Worm (Caenorhabditis elegans) whole organism, mixed stage, embryonic: ENCODE measurements around the gene F15H10.9.

ENCODE experiments used
- elt-1 ChIP-seq: sonication (generic microtip); optimal IDR thresholded peaks from 2 replicates; lab custom pipeline; 2017; ENCODE audit warnings: missing genetic modification characterization, mild to moderate bottlenecking, missing compliant biosample characterization, antibody characterized with exemption, moderate library complexity, borderline replicate concordance; ENCODE audit not compliant: insufficient read depth
- lin-13 ChIP-seq: fragments of 150-350 bp; optimal IDR thresholded peaks from 2 replicates; lab custom pipeline; 2014; ENCODE audit warnings: missing biosample characterization, missing genetic modification characterization
- lsy-2 ChIP-seq: fragments of 150-350 bp; optimal IDR thresholded peaks from 2 replicates; lab custom pipeline; 2014; ENCODE audit warnings: missing biosample characterization, missing genetic modification characterization
- nhr-237 ChIP-seq: fragments of 150-350 bp; optimal IDR thresholded peaks from 2 replicates; lab custom pipeline; 2014; ENCODE audit warnings: missing biosample characterization, missing genetic modification characterization
- nhr-76 ChIP-seq: sonication (generic microtip); optimal IDR thresholded peaks from 2 replicates; lab custom pipeline; 2017; ENCODE audit warnings: missing biosample characterization, missing genetic modification characterization
- tbx-8 ChIP-seq: fragments of 200-800 bp; sonication (Bioruptor generic); optimal IDR thresholded peaks from 2 replicates; lab custom pipeline; 2018; ENCODE audit warnings: mild to moderate bottlenecking, missing genetic modification characterization, moderate library complexity, missing compliant biosample characterization
- unc-39 ChIP-seq: fragments of 150-350 bp; optimal IDR thresholded peaks from 2 replicates; lab custom pipeline; 2014; ENCODE audit warnings: missing biosample characterization, missing genetic modification characterization

DNA sequence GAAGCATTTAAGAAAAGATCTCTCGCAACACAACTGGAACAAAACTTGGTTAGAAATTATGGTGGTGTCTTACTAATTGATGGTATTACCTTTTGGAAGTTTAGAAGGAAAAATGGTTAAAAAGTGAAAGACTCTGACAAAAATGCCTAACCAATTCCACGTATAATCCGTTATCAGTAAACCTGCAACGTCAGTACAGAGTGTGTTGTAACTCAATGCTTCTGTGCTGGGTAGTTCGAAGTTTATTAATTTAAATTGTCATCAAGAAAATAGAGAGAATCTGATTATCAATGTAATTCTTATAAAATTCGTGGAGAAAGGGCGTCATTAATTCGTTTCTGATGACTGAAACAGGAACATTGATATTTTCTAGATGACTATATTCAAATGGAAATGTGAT, 20.7 kb upstream of the F15H10.9 start:
- no peak for TF ChIP-seq tbx-8 (GFP tag; lab: Kevin White, UChicago)
- TF ChIP-seq unc-39 (tag; lab: Kevin White, UChicago), result no peak
- no peak for TF ChIP-seq nhr-76 (tag; lab: Kevin White, UChicago)
- TF ChIP-seq nhr-237 (tag; lab: Kevin White, UChicago), result no peak
- TF ChIP-seq elt-1 (tag; lab: Kevin White, UChicago), result no peak
- no peak for TF ChIP-seq lsy-2 (tag; lab: Kevin White, UChicago)
- TF ChIP-seq lin-13 (tag; lab: Kevin White, UChicago), result no peak
